Worm (Caenorhabditis elegans): ENCODE data around the gene T02E9.5.

T02E9.5 gene

DNA sequence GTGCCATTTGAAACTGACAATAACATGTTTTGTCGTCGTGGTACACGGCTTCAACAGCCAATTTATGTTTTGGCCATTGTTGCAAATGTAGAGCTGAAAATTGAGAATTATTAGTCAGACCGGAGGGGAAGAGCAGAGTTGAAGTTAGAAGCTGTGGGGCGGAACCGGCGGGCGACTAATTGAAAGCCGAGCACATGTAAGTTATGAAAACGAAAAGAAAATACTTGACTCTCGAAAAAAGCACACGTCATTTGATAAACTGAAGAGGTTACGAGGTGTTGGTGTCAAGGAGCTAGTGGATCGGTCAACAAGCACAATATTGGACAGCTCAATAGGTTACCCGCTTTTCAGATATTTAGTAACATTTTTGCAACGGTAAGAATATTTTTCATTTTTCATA, 24.1 kb downstream of the T02E9.5 start, which contains the start of gene dop-5:
Gene dop-5, minus strand, starts transcription at position 101 of the 400 bp plus-strand sequence.
- TF ChIP-seq egl-43 (GFP tag; IDR thresholded peaks at IDR 0.05) (no peak), aha-1 (tag) (peak; percentile 75)

DNA sequence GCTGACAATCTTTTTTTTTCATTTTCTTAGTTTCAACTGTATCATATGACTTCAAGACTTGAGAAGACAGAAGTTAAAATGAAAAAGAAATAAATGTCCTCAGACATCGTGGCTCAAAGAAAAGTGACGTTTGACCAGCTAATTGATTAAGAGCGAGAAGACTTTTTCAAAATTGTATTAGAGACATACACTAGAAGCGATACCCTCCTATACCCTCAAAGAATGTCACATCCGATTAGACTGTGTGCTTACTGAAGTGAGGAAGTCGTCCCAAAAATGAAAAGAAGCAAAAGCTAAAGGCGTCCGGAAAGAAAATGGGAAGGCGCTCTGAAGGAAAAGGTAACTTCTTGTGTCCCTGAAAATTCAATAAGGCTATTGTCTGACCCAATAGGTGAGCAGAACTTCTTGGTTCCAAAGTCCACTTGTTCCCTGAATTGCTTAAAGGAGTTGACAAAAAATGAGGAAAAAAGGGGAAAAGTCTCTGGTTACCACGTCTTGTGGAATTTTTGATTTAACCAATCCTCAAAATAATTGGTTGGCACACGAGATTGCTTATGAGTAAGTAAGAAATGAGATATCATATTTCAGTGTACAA, 30.3 kb downstream of the T02E9.5 start:
- TF ChIP-seq aha-1 (tag) (peak; percentile 91), hlh-11 (tag; optimal IDR thresholded peaks at IDR 0.05) (no peak)

DNA sequence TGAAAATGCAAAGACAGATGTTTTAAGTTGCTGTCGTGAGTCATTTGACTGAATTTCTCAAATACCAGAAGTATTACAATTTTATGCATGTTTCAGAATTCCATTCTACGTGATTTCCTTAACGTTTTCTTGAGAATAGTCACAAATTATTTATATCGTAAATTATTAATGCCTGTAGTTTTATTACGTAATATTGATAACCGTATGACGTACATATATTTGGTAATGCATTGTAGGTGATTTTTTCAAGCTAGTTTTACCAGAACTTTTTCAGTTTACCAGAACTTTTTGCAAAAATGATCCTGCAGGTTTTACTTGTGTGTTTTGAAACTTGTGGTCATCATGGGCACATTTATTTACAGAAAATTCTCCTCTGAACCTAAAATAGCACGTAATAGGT, 31.9 kb downstream of the T02E9.5 start:
- no peak for TF ChIP-seq T26A8.4 (GFP tag; IDR thresholded peaks at IDR 0.05)
- TF ChIP-seq php-3 (GFP tag; IDR thresholded peaks at IDR 0.05), result no peak
- TF ChIP-seq F10B5.3 (tag; optimal IDR thresholded peaks at IDR 0.05), result no peak
- TF ChIP-seq nhr-41 (GFP tag; IDR thresholded peaks at IDR 0.05), result no peak
- no peak for TF ChIP-seq egl-43 (GFP tag; IDR thresholded peaks at IDR 0.05)
- TF ChIP-seq attf-4 (tag; optimal IDR thresholded peaks at IDR 0.05), result no peak
- no peak for TF ChIP-seq ceh-82 (tag; optimal IDR thresholded peaks at IDR 0.05)
- TF ChIP-seq F26F4.8 (GFP tag; conservative IDR thresholded peaks at IDR 0.05), result no peak
- TF ChIP-seq tag-97 (GFP tag; IDR thresholded peaks at IDR 0.05), result no peak
- no peak for TF ChIP-seq Y105C5A.15 (GFP tag; IDR thresholded peaks at IDR 0.05)
- no peak for TF ChIP-seq nhr-6 (tag; optimal IDR thresholded peaks at IDR 0.05)
- no peak for TF ChIP-seq saeg-2 (GFP tag; IDR thresholded peaks at IDR 0.05)
- no peak for TF ChIP-seq lsy-2 (tag; optimal IDR thresholded peaks at IDR 0.05)
- TF ChIP-seq snpc-4 (tag; optimal IDR thresholded peaks at IDR 0.05), result no peak
- TF ChIP-seq unc-62 (GFP tag; optimal IDR thresholded peaks at IDR 0.05 in 1 of 2), result no peak
- no peak for TF ChIP-seq unc-62 (tag; optimal IDR thresholded peaks at IDR 0.05)
- TF ChIP-seq tra-1 (GFP tag; IDR thresholded peaks at IDR 0.05), result no peak
- TF ChIP-seq nhr-11 (tag; optimal IDR thresholded peaks at IDR 0.05), result no peak

DNA sequence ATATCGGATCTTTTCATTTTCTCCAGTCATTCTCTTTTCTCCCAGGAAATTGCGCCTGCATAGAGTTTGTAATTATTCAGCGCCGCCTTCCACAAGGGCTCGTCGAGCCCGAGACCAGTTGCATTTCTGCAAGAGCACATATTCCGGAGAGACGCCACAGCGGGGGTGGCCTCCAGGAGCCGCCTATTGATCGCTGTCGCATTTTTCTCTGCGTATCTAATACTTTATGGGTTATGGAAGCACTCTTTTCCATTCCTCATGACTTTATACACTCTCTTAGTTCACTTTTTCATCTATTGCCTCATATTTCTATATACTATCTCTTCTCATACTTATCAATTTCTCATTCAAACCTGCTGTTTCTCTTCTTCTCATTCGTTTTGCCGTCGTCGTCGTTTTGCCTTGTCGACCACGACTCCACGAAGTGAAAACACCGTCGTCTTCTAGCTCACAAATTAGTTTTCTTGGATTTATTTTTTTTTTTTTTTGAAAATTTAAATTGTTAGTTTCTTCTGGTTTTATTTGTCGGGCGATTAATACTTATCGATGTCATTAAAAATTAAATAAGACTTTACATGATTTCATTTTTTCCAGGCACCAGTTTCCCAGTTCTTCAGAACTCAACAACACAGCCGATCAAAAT, 33.2 kb downstream of the T02E9.5 start, which contains the start of gene cnb-1:
Gene cnb-1, plus strand, starts transcription at position 593 of the 643 bp plus-strand sequence.
- TF ChIP-seq dpl-1 (GFP tag; optimal IDR thresholded peaks at IDR 0.05) (no peak), ceh-32 (tag; optimal IDR thresholded peaks at IDR 0.05; ENCODE audit: poor library complexity) (no peak), lin-1 (GFP tag; IDR thresholded peaks at IDR 0.05) (no peak), daf-12 (tag; optimal IDR thresholded peaks at IDR 0.05) (no peak), F10B5.3 (tag; optimal IDR thresholded peaks at IDR 0.05) (no peak), nhr-28 (tag; optimal IDR thresholded peaks at IDR 0.05) (peak; percentile 6), rbr-2 (tag; optimal IDR thresholded peaks at IDR 0.05) (peak; percentile 77), fos-1 (tag; optimal IDR thresholded peaks at IDR 0.05) (no peak), nhr-237 (tag; optimal IDR thresholded peaks at IDR 0.05) (no peak), tra-1 (GFP tag; IDR thresholded peaks at IDR 0.05) (0 out of 2 replicates have a peak, but pooled peaks have one; percentile 26), F49E8.2 (tag; optimal IDR thresholded peaks at IDR 0.05; ENCODE audit: borderline replicate concordance) (no peak), aly-2 (tag; optimal IDR thresholded peaks at IDR 0.05) (no peak), lin-13 (GFP tag; optimal IDR thresholded peaks at IDR 0.05) (no peak), nhr-41 (GFP tag; IDR thresholded peaks at IDR 0.05) (no peak), snpc-1.2 (GFP tag; IDR thresholded peaks at IDR 0.05) (no peak), unc-130 (GFP tag; optimal IDR thresholded peaks at IDR 0.05) (no peak), T20F7.1 (GFP tag; optimal IDR thresholded peaks at IDR 0.05) (no peak), mdl-1 (tag; optimal IDR thresholded peaks at IDR 0.05) (peak in 1 of 2 experiments; percentile 8), hlh-11 (tag; optimal IDR thresholded peaks at IDR 0.05) (no peak), egl-43 (GFP tag; IDR thresholded peaks at IDR 0.05) (peak; percentile 73; the same call in 1 of the 2 replicates), egl-27 (tag; optimal IDR thresholded peaks at IDR 0.05) (no peak), sdz-12 (GFP tag; optimal IDR thresholded peaks at IDR 0.05) (no peak), unc-62 (GFP tag; optimal IDR thresholded peaks at IDR 0.05 in 1 of 2) (peak in 1 of 2 experiments; percentile 91), unc-62 (tag; optimal IDR thresholded peaks at IDR 0.05) (no peak), nhr-11 (tag; optimal IDR thresholded peaks at IDR 0.05) (peak; percentile 24), ceh-44 (GFP tag; IDR thresholded peaks at IDR 0.05) (no peak), dmd-9 (GFP tag; IDR thresholded peaks at IDR 0.05) (no peak), daf-8 (GFP tag; IDR thresholded peaks at IDR 0.05) (no peak), mxl-2 (GFP tag; conservative IDR thresholded peaks at IDR 0.05) (no peak), spr-1 (tag; optimal IDR thresholded peaks at IDR 0.05) (peak; percentile 3), nhr-10 (tag; optimal IDR thresholded peaks at IDR 0.05) (no peak), ZK546.5 (tag; optimal IDR thresholded peaks at IDR 0.05) (no peak), nhr-76 (tag; optimal IDR thresholded peaks at IDR 0.05) (no peak)

Measured in whole organism, L4 larva.